Fruit fly (Drosophila melanogaster) S2 (cell line): ENCODE data around the gene CG33631.

ENCODE experiments used
- CG8478 ChIP-seq: fragments of >200 bp; optimal IDR thresholded peaks from 2 replicates; lab custom pipeline; 2018
- CTCF ChIP-seq, 2 experiments: fragments of >200 bp; optimal IDR thresholded peaks; 2 replicates each; lab custom pipeline; 2018

- TF ChIP-seq CG8478 (lab: Kevin White, UChicago) = no peak
- TF ChIP-seq CTCF (optimal IDR thresholded peaks at IDR 0.05; lab: Kevin White, UChicago) = no peak
These were observed 28.8 kb upstream of the CG33631 start for dm6 chr3R:10034995-10035446.
